Worm (Caenorhabditis elegans) whole organism, L3 larva: ENCODE measurements around the gene flap-1.
A peak's percentile ranks its signal among the peaks of the same experiment; 100 is the strongest.

Source experiments
- ama-1 ChIP-seq: fragments of 150-350 bp; optimal IDR thresholded peaks from 2 replicates; lab custom pipeline; 2018
- elt-3 ChIP-seq, 3 experiments: fragments of 150-350 bp in 1 of 3; sonication (generic microtip) in 2 of 3; optimal IDR thresholded peaks; 2 replicates in 2 of 3; 4 replicates in 1 of 3; lab custom pipeline; 2014 to 2017; ENCODE audit warnings: missing biosample characterization in 3 of 3, missing genetic modification characterization in 3 of 3
- fkh-10 ChIP-seq: sonication (generic microtip); optimal IDR thresholded peaks from 2 replicates; lab custom pipeline; 2017; ENCODE audit warnings: missing biosample characterization, missing genetic modification reagents, missing genetic modification characterization
- hmg-11 ChIP-seq: sonication (generic microtip); optimal IDR thresholded peaks from 2 replicates; lab custom pipeline; 2016; ENCODE audit warnings: missing genetic modification characterization, missing compliant biosample characterization
- lin-15B ChIP-seq: fragments of 150-350 bp; optimal IDR thresholded peaks from 2 replicates; lab custom pipeline; 2014; ENCODE audit warnings: missing biosample characterization, missing genetic modification characterization
- lin-39 ChIP-seq: fragments of 150-350 bp; optimal IDR thresholded peaks from 2 replicates; lab custom pipeline; 2018; ENCODE audit warnings: missing biosample characterization, missing genetic modification reagents, missing genetic modification characterization
- mdl-1 ChIP-seq: fragments of 150-350 bp; optimal IDR thresholded peaks from 2 replicates; lab custom pipeline; 2014; ENCODE audit warnings: missing biosample characterization, missing genetic modification characterization
- nhr-25 ChIP-seq: sonication (generic microtip); optimal IDR thresholded peaks from 2 replicates; lab custom pipeline; 2017; ENCODE audit warnings: missing biosample characterization, missing genetic modification characterization
- sea-2 ChIP-seq: fragments of 150-350 bp; sonication (generic microtip); optimal IDR thresholded peaks from 4 replicates; lab custom pipeline; 2014; ENCODE audit warnings: missing biosample characterization, missing genetic modification reagents, missing genetic modification characterization
- tbx-2 ChIP-seq: sonication (generic microtip); optimal IDR thresholded peaks from 2 replicates; lab custom pipeline; 2016; ENCODE audit warnings: mild to moderate bottlenecking, missing genetic modification characterization, missing compliant biosample characterization
- unc-62 ChIP-seq: fragments of 150-350 bp; sonication (generic microtip); optimal IDR thresholded peaks from 4 replicates; lab custom pipeline; 2014; ENCODE audit warnings: missing biosample characterization, missing genetic modification reagents, missing genetic modification characterization

- TF ChIP-seq ama-1 (lab: Kevin White, UChicago): no peak
- no peak for TF ChIP-seq tbx-2
- no peak for TF ChIP-seq mdl-1
- no peak for TF ChIP-seq sea-2
- peak; percentile 49 for TF ChIP-seq lin-15B (tag; lab: Kevin White, UChicago)
- no peak for TF ChIP-seq unc-62 (GFP tag; lab: Kevin White, UChicago)
- TF ChIP-seq nhr-25 (tag; lab: Kevin White, UChicago): no peak
- TF ChIP-seq lin-39: no peak
- TF ChIP-seq fkh-10: no peak
- no peak for TF ChIP-seq elt-3 (tag; optimal IDR thresholded peaks at IDR 0.05; lab: Kevin White, UChicago)
- TF ChIP-seq hmg-11 (tag; lab: Kevin White, UChicago): peak; percentile 11
Observed at ce11 chrIII:6968080-6968639, 39.5 kb upstream of the flap-1 start, which contains the start of gene panl-2.
